Worm (Caenorhabditis elegans): ENCODE results near the gene ugt-54.

- TF ChIP-seq nhr-237 (tag; optimal IDR thresholded peaks at IDR 0.05) (no peak), egl-27 (tag; optimal IDR thresholded peaks at IDR 0.05) (no peak), lin-39 (tag; optimal IDR thresholded peaks at IDR 0.05) (no peak), fos-1 (tag; optimal IDR thresholded peaks at IDR 0.05) (no peak), lin-13 (GFP tag; optimal IDR thresholded peaks at IDR 0.05) (no peak), aly-2 (tag; optimal IDR thresholded peaks at IDR 0.05) (no peak), peb-1 (tag; optimal IDR thresholded peaks at IDR 0.05) (no peak), ztf-11 (tag; optimal IDR thresholded peaks at IDR 0.05) (no peak), nhr-77 (tag; optimal IDR thresholded peaks at IDR 0.05) (no peak), nhr-25 (tag; optimal IDR thresholded peaks at IDR 0.05) (no peak), ama-1 (optimal IDR thresholded peaks at IDR 0.05) (no peak), ztf-1 (GFP tag; conservative IDR thresholded peaks at IDR 0.05) (no peak)
Measured at ce11 chrIV:10718865-10719264, 42.6 kb upstream of the ugt-54 start.
